Worm (Caenorhabditis elegans) whole organism, L4 larva: ENCODE measurements around the gene rnh-1.2.

Source experiments
- F37D6.2 ChIP-seq: sonication (generic microtip); optimal IDR thresholded peaks from 2 replicates; lab custom pipeline; 2016; ENCODE audit warnings: mild to moderate bottlenecking, missing genetic modification characterization, missing compliant biosample characterization
- F44E2.7 ChIP-seq: fragments of 200-800 bp; sonication (Bioruptor generic); IDR thresholded peaks from 2 replicates; pipeline ENCODE4 v2.1.2; 2022; ENCODE audit warnings: missing genetic modification characterization, missing compliant biosample characterization
- R02D3.7 ChIP-seq: fragments of 150-350 bp; sonication (generic microtip); optimal IDR thresholded peaks from 3 replicates; lab custom pipeline; 2014; ENCODE audit warnings: missing biosample characterization, missing genetic modification characterization
- T20F7.1 ChIP-seq: fragments of 200-800 bp; sonication (Bioruptor generic); optimal IDR thresholded peaks from 2 replicates; lab custom pipeline; 2018; ENCODE audit warnings: mild to moderate bottlenecking, missing genetic modification characterization, missing compliant biosample characterization
- T26A8.4 ChIP-seq: fragments of 200-800 bp; sonication (Bioruptor generic); IDR thresholded peaks from 2 replicates; pipeline ENCODE4 v1.3.6; 2022; ENCODE audit warnings: missing genetic modification characterization, missing compliant biosample characterization
- Y105C5A.15 ChIP-seq: fragments of 200-800 bp; sonication (Bioruptor generic); IDR thresholded peaks from 2 replicates; pipeline ENCODE4 v1.3.6; 2022; ENCODE audit warnings: missing genetic modification characterization, missing compliant biosample characterization
- Y75B8A.6 ChIP-seq: fragments of 200-800 bp; sonication (Bioruptor generic); IDR thresholded peaks from 2 replicates; pipeline ENCODE4 v1.3.6; 2022; ENCODE audit warnings: missing genetic modification reagents, missing genetic modification characterization, missing compliant biosample characterization
- ceh-20 ChIP-seq: fragments of 200-800 bp; sonication (Bioruptor generic); IDR thresholded peaks from 2 replicates; pipeline ENCODE4 v1.3.6; 2022; ENCODE audit warnings: missing genetic modification reagents, missing genetic modification characterization, missing compliant biosample characterization
- ces-1 ChIP-seq: fragments of 150-350 bp; sonication (generic microtip); optimal IDR thresholded peaks from 4 replicates; lab custom pipeline; 2014; ENCODE audit warnings: missing biosample characterization, missing genetic modification reagents, missing genetic modification characterization
- daf-12 ChIP-seq: fragments of 150-350 bp; optimal IDR thresholded peaks from 2 replicates; lab custom pipeline; 2014; ENCODE audit warnings: missing biosample characterization, missing genetic modification reagents, missing genetic modification characterization
- daf-16 ChIP-seq, 3 experiments: sonication (generic microtip); optimal IDR thresholded peaks; 2 replicates each; lab custom pipeline; 2016 to 2017; ENCODE audit warnings: missing genetic modification characterization in 3 of 3, missing genetic modification reagents in 3 of 3, mild to moderate bottlenecking in 2 of 3, missing compliant biosample characterization in 2 of 3, missing biosample characterization in 1 of 3, moderate library complexity in 1 of 3
- dmd-6 ChIP-seq: fragments of 200-800 bp; sonication (Bioruptor generic); IDR thresholded peaks from 2 replicates; pipeline ENCODE4 v1.3.6; 2022; ENCODE audit warnings: missing genetic modification reagents, missing genetic modification characterization, missing compliant biosample characterization
- dmd-9 ChIP-seq: fragments of 200-800 bp; sonication (Bioruptor generic); IDR thresholded peaks from 2 replicates; pipeline ENCODE4 v1.3.6; 2022; ENCODE audit warnings: missing genetic modification reagents, missing genetic modification characterization, missing compliant biosample characterization
- dpl-1 ChIP-seq: fragments of 150-350 bp; optimal IDR thresholded peaks from 2 replicates; lab custom pipeline; 2014; ENCODE audit warnings: missing biosample characterization, missing genetic modification reagents, missing genetic modification characterization
- dve-1 ChIP-seq: sonication (generic microtip); optimal IDR thresholded peaks from 2 replicates; lab custom pipeline; 2017; ENCODE audit warnings: antibody characterized with exemption, mild to moderate bottlenecking, missing genetic modification characterization, missing compliant biosample characterization; ENCODE audit not compliant: insufficient read depth
- egl-27 ChIP-seq: sonication (generic microtip); optimal IDR thresholded peaks from 3 replicates; lab custom pipeline; 2017; ENCODE audit warnings: missing biosample characterization, missing genetic modification reagents, missing genetic modification characterization
- egl-43 ChIP-seq: fragments of 200-800 bp; sonication (Bioruptor generic); IDR thresholded peaks from 2 replicates; pipeline ENCODE4 v1.3.6; 2022; ENCODE audit warnings: missing genetic modification reagents, missing genetic modification characterization, missing compliant biosample characterization
- hlh-11 ChIP-seq: fragments of 200-800 bp; sonication (Bioruptor generic); optimal IDR thresholded peaks from 2 replicates; lab custom pipeline; 2018; ENCODE audit warnings: mild to moderate bottlenecking, missing genetic modification characterization, missing compliant biosample characterization
- hlh-30 ChIP-seq: sonication (generic microtip); optimal IDR thresholded peaks from 2 replicates; lab custom pipeline; 2017; ENCODE audit warnings: antibody characterized with exemption, mild to moderate bottlenecking, missing genetic modification characterization, missing compliant biosample characterization; ENCODE audit not compliant: insufficient read depth
- jun-1 ChIP-seq: fragments of 150-350 bp; optimal IDR thresholded peaks from 2 replicates; lab custom pipeline; 2014; ENCODE audit warnings: missing biosample characterization, missing genetic modification reagents, missing genetic modification characterization
- lin-1 ChIP-seq: fragments of 200-800 bp; sonication (Bioruptor generic); IDR thresholded peaks from 2 replicates; pipeline ENCODE4 v1.3.6; 2022; ENCODE audit warnings: missing genetic modification reagents, missing genetic modification characterization, missing compliant biosample characterization
- lin-38 ChIP-seq: fragments of 200-800 bp; sonication (Bioruptor generic); IDR thresholded peaks from 2 replicates; pipeline ENCODE4 v1.3.6; 2022; ENCODE audit warnings: missing genetic modification reagents, missing genetic modification characterization, missing compliant biosample characterization
- mdl-1 ChIP-seq, 2 experiments: fragments of 150-350 bp in 1 of 2; sonication (generic microtip) in 1 of 2; optimal IDR thresholded peaks; 2 replicates each; lab custom pipeline; 2014 to 2017; ENCODE audit warnings: missing biosample characterization in 2 of 2, missing genetic modification characterization in 2 of 2
- mdt-29 ChIP-seq: fragments of 200-800 bp; sonication (Bioruptor generic); IDR thresholded peaks from 2 replicates; pipeline ENCODE4 v1.3.6; 2022; ENCODE audit warnings: missing genetic modification reagents, missing genetic modification characterization, missing compliant biosample characterization
- mxl-2 ChIP-seq: fragments of 200-800 bp; sonication (Bioruptor generic); conservative IDR thresholded peaks from 2 replicates; pipeline ENCODE4 v1.3.6; 2022; ENCODE audit warnings: missing genetic modification reagents, missing genetic modification characterization, missing compliant biosample characterization
- mxl-3 ChIP-seq: fragments of 200-800 bp; sonication (Bioruptor generic); optimal IDR thresholded peaks from 2 replicates; lab custom pipeline; 2018; ENCODE audit warnings: mild to moderate bottlenecking, missing genetic modification characterization, missing compliant biosample characterization
- nhr-102 ChIP-seq: sonication (generic microtip); optimal IDR thresholded peaks from 2 replicates; lab custom pipeline; 2016; ENCODE audit warnings: mild to moderate bottlenecking, missing genetic modification characterization, moderate library complexity, missing compliant biosample characterization
- nhr-11 ChIP-seq: fragments of 150-350 bp; optimal IDR thresholded peaks from 2 replicates; lab custom pipeline; 2014; ENCODE audit warnings: missing biosample characterization, missing genetic modification characterization
- nhr-28 ChIP-seq: fragments of 150-350 bp; optimal IDR thresholded peaks from 2 replicates; lab custom pipeline; 2014; ENCODE audit warnings: missing biosample characterization, missing genetic modification characterization
- nhr-77 ChIP-seq: fragments of 150-350 bp; optimal IDR thresholded peaks from 2 replicates; lab custom pipeline; 2014; ENCODE audit warnings: missing biosample characterization, missing genetic modification characterization
- php-3 ChIP-seq: fragments of 200-800 bp; sonication (Bioruptor generic); IDR thresholded peaks from 2 replicates; pipeline ENCODE4 v1.3.6; 2022; ENCODE audit warnings: missing genetic modification reagents, missing genetic modification characterization, missing compliant biosample characterization
- pqm-1 ChIP-seq: sonication (generic microtip); optimal IDR thresholded peaks from 2 replicates; lab custom pipeline; 2017; ENCODE audit warnings: missing biosample characterization, missing genetic modification characterization
- sdz-12 ChIP-seq: fragments of 200-800 bp; sonication (Bioruptor generic); optimal IDR thresholded peaks from 2 replicates; lab custom pipeline; 2018; ENCODE audit warnings: mild to moderate bottlenecking, missing genetic modification characterization, missing compliant biosample characterization
- snpc-4 ChIP-seq: fragments of 150-350 bp; optimal IDR thresholded peaks from 2 replicates; lab custom pipeline; 2014; ENCODE audit warnings: missing biosample characterization, missing genetic modification characterization
- tag-97 ChIP-seq: fragments of 200-800 bp; sonication (Bioruptor generic); IDR thresholded peaks from 2 replicates; pipeline ENCODE4 v1.3.6; 2022; ENCODE audit warnings: missing genetic modification characterization, missing compliant biosample characterization
- unc-39 ChIP-seq: sonication (generic microtip); optimal IDR thresholded peaks from 2 replicates; lab custom pipeline; 2017; ENCODE audit warnings: missing biosample characterization, missing genetic modification characterization
- unc-62 ChIP-seq, 3 experiments: fragments of 150-350 bp in 1 of 3; sonication (generic microtip); optimal IDR thresholded peaks in 2 of 3; peaks in 1 of 3; 1 replicate in 1 of 3; 2 replicates in 2 of 3; lab custom pipeline; 2014 to 2017; ENCODE audit warnings: missing biosample characterization in 3 of 3, missing genetic modification characterization in 3 of 3, missing genetic modification reagents in 3 of 3, missing genotype in 1 of 3
- zfp-2 ChIP-seq: sonication (generic microtip); optimal IDR thresholded peaks from 2 replicates; lab custom pipeline; 2016; ENCODE audit warnings: mild to moderate bottlenecking, missing genetic modification characterization, missing compliant biosample characterization
- zfp-3 ChIP-seq: fragments of 200-800 bp; sonication (Bioruptor generic); conservative IDR thresholded peaks from 2 replicates; pipeline ENCODE4 v1.3.6; 2022; ENCODE audit warnings: missing genetic modification reagents, missing genetic modification characterization, missing compliant biosample characterization
- zip-2 ChIP-seq: fragments of 150-350 bp; optimal IDR thresholded peaks from 2 replicates; lab custom pipeline; 2014; ENCODE audit warnings: missing biosample characterization, missing genetic modification characterization
- ztf-11 ChIP-seq: fragments of 150-350 bp; optimal IDR thresholded peaks from 2 replicates; lab custom pipeline; 2014; ENCODE audit warnings: missing biosample characterization, missing genetic modification characterization

Gene rnh-1.2

DNA sequence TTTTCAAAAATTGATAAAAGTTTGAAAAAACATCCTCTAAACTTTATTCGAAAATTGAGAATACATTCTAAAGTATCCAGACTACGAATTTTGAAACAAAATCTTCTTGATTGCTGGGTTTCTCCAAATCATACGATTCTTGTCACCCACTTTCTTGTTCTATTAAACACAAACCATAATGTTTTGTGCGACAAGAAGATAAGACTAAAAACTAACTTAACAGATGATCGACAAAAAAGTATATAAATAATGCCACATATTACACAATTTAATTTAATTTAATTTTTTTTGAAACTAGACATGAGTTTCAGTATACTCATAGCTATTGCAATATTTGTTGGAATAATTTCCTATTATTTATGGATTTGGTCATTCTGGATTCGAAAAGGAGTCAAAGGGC, 38.5 kb downstream of the rnh-1.2 start, which contains the start of gene cyp-13A7:
TSS of gene cyp-13A7 (plus strand) at position 301 of the 400 bp plus-strand sequence.
- peak; percentile 6; the same call in 1 of the 2 replicates for TF ChIP-seq dmd-6 (GFP tag; lab: Robert Waterston, UW)
- no peak for TF ChIP-seq nhr-77 (tag; lab: Kevin White, UChicago)
- TF ChIP-seq php-3 (GFP tag; lab: Robert Waterston, UW): no peak
- TF ChIP-seq zip-2: no peak
- no peak for TF ChIP-seq sdz-12 (GFP tag; lab: Kevin White, UChicago)
- no peak for TF ChIP-seq nhr-102
- no peak for TF ChIP-seq ztf-11 (tag; lab: Kevin White, UChicago)
- peak; percentile 17 for TF ChIP-seq nhr-28 (tag; lab: Kevin White, UChicago)

DNA sequence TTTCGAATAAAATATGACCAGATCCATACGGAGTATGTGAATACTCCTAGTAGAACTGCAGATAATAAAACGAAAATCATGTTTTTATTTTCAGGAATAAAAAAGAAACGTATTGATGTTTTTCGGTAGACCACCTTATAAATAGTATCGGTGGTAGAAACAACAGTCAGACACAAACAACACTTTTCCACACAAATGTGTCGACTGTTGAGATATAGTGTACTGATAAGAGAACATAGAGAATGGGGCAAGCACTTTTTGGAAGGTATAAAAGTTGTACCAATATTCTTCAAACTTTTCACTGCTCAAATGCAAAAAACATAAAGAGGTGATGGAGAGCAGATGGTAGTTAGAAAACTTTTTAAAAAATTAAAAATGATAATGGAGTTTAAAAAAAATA, 39.2 kb downstream of the rnh-1.2 start, which contains the start of gene cyp-13A6:
TSS of gene cyp-13A6 (minus strand) at position 180 of the 400 bp plus-strand sequence.
- peak; percentile 46; the same call in 1 of the 2 replicates for TF ChIP-seq dmd-6 (GFP tag; lab: Robert Waterston, UW)
- no peak for TF ChIP-seq Y75B8A.6
- TF ChIP-seq unc-39 (tag; lab: Kevin White, UChicago): no peak
- TF ChIP-seq nhr-28 (tag; lab: Kevin White, UChicago): peak; percentile 63
- peak; percentile 18 for TF ChIP-seq hlh-11 (tag; lab: Kevin White, UChicago)
- no peak for TF ChIP-seq daf-16 (GFP tag; optimal IDR thresholded peaks at IDR 0.05; lab: Kevin White, UChicago)
- peak; percentile 68 for TF ChIP-seq daf-16 (tag; optimal IDR thresholded peaks at IDR 0.05; lab: Kevin White, UChicago)
- TF ChIP-seq, all 104 proteins: peak for 4

ce11 chrII:9800251-9800650, 41.6 kb downstream of the rnh-1.2 start, which contains the start of gene cyp-13A5:
Gene cyp-13A5, minus strand, starts transcription at chrII:9800362.
- TF ChIP-seq daf-16 (GFP tag; optimal IDR thresholded peaks at IDR 0.05; lab: Kevin White, UChicago): no peak
- peak; percentile 83 for TF ChIP-seq daf-16 (tag; optimal IDR thresholded peaks at IDR 0.05; lab: Kevin White, UChicago)
- TF ChIP-seq nhr-28 (tag; lab: Kevin White, UChicago): peak; percentile 89
- TF ChIP-seq hlh-11 (tag; lab: Kevin White, UChicago): peak; percentile 73
- TF ChIP-seq mxl-3 (GFP tag; lab: Kevin White, UChicago): peak; percentile 26
- peak; percentile 73 for TF ChIP-seq nhr-77 (tag; lab: Kevin White, UChicago)
- TF ChIP-seq nhr-11 (tag; lab: Kevin White, UChicago): peak; percentile 19
- peak; percentile 28 for TF ChIP-seq dve-1 (tag; lab: Kevin White, UChicago)
- no peak for TF ChIP-seq egl-43 (GFP tag; lab: Robert Waterston, UW)
- TF ChIP-seq pqm-1 (tag; lab: Kevin White, UChicago): peak; percentile 59
- peak in 1 of 2 experiments; percentile 46 for TF ChIP-seq mdl-1 (tag; optimal IDR thresholded peaks at IDR 0.05; lab: Kevin White, UChicago)
- peak; percentile 82 for TF ChIP-seq dmd-6 (GFP tag; lab: Robert Waterston, UW)
- no peak for TF ChIP-seq snpc-4 (tag; lab: Kevin White, UChicago)
- TF ChIP-seq dpl-1 (GFP tag; lab: Kevin White, UChicago): no peak
- TF ChIP-seq nhr-102: peak; percentile 64
- peak in 1 of 2 experiments; percentile 77 for TF ChIP-seq unc-62 (GFP tag; optimal IDR thresholded peaks at IDR 0.05 in 1 of 2; lab: Kevin White, UChicago)
- no peak for TF ChIP-seq unc-62 (tag; optimal IDR thresholded peaks at IDR 0.05; lab: Kevin White, UChicago)
- TF ChIP-seq hlh-30: peak; percentile 76
- peak; percentile 43; the same call in 1 of the 2 replicates for TF ChIP-seq ceh-20 (GFP tag; lab: Robert Waterston, UW)
- TF ChIP-seq tag-97 (GFP tag; lab: Robert Waterston, UW): no peak

DNA sequence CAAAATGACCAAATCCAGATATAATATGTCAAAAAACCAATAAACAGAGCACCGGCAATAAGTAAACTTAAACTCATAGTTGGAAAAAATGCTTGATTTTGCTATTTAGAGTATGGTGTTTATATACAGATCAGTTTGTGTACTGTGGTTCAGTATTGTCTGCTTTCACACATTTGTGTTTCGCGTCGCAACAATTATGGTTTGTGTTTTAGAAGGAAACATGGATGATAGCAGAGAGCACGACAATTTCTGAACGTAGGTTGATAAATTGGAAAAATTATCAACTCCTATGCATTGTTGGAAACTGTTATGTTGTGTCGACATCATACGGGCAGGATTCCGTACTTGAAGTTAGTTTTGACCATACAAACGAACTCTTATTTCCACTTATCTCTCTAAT, 44.2 kb downstream of the rnh-1.2 start, which contains the start of gene cyp-13A4:
TSS of gene cyp-13A4 (minus strand) at position 77 of the 400 bp plus-strand sequence.
- TF ChIP-seq lin-1 (no peak), tag-97 (GFP tag; lab: Robert Waterston, UW) (no peak), R02D3.7 (no peak), T20F7.1 (GFP tag; lab: Kevin White, UChicago) (no peak), F37D6.2 (tag; lab: Kevin White, UChicago) (no peak), dpl-1 (GFP tag; lab: Kevin White, UChicago) (no peak), dmd-9 (GFP tag; lab: Robert Waterston, UW) (no peak), nhr-102 (peak; percentile 13), nhr-77 (tag; lab: Kevin White, UChicago) (no peak), Y105C5A.15 (no peak), lin-38 (GFP tag; lab: Robert Waterston, UW) (no peak), mxl-2 (GFP tag; lab: Robert Waterston, UW) (no peak), dve-1 (tag; lab: Kevin White, UChicago) (no peak), unc-62 (GFP tag; optimal IDR thresholded peaks at IDR 0.05 in 1 of 2; lab: Kevin White, UChicago) (peak in 1 of 2 experiments; percentile 29), unc-62 (tag; optimal IDR thresholded peaks at IDR 0.05; lab: Kevin White, UChicago) (no peak), daf-12 (tag; lab: Kevin White, UChicago) (no peak), egl-27 (tag; lab: Kevin White, UChicago) (no peak), mdt-29 (GFP tag; lab: Robert Waterston, UW) (no peak), zfp-3 (no peak), ces-1 (GFP tag; lab: Kevin White, UChicago) (no peak), hlh-11 (tag; lab: Kevin White, UChicago) (peak; percentile 3), F44E2.7 (GFP tag; lab: Robert Waterston, UW) (no peak), jun-1 (tag; lab: Kevin White, UChicago) (no peak), T26A8.4 (GFP tag; lab: Robert Waterston, UW) (no peak), zfp-2 (tag; lab: Kevin White, UChicago) (no peak)
